Worm (Caenorhabditis elegans): Measurements from ENCODE around the gene T05B9.1.

T05B9.1 gene

DNA sequence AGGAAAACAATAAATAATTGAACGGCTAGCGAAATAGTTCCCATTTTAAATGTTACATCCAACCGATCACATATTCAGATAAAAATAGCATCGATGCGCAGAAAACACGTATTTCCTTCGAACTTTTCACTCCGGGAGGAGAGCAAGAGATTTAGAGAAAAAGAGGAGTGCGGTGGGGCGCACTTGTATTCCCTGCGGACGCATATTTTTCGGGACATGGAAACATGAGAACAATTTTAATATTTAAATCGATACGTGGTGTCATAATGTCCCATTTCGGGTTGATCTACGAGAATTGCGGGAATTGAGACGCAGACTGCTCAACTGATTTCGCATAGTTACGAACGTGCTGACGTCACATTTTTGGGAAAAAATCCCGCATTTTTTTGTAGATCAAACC is 32.4 kb upstream of the T05B9.1 start, which contains the start of gene C47G2.4 (continued):
- TF ChIP-seq mdt-29 (GFP tag; IDR thresholded peaks at IDR 0.05) (no peak), zfp-2 (tag; optimal IDR thresholded peaks at IDR 0.05) (no peak), F37D6.2 (tag; optimal IDR thresholded peaks at IDR 0.05) (no peak), saeg-2 (GFP tag; IDR thresholded peaks at IDR 0.05) (no peak), daf-19 (GFP tag; conservative IDR thresholded peaks at IDR 0.05) (no peak), nhr-41 (GFP tag; IDR thresholded peaks at IDR 0.05) (no peak), nhr-48 (tag; optimal IDR thresholded peaks at IDR 0.05) (no peak), T26A8.4 (GFP tag; IDR thresholded peaks at IDR 0.05) (peak; percentile 51; the same call in 1 of the 2 replicates), zip-2 (tag; optimal IDR thresholded peaks at IDR 0.05) (no peak), attf-4 (tag; optimal IDR thresholded peaks at IDR 0.05) (no peak), unc-39 (tag; optimal IDR thresholded peaks at IDR 0.05) (no peak), F26F4.8 (GFP tag; conservative IDR thresholded peaks at IDR 0.05) (no peak), cey-2 (tag; optimal IDR thresholded peaks at IDR 0.05; ENCODE audit: borderline replicate concordance, insufficient read depth) (no peak), hlh-30 (tag; optimal IDR thresholded peaks at IDR 0.05; ENCODE audit: insufficient read depth) (peak; percentile 38), lsy-2 (tag; optimal IDR thresholded peaks at IDR 0.05) (peak in 1 of 2 experiments; percentile 76), ceh-28 (tag; optimal IDR thresholded peaks at IDR 0.05) (no peak), lim-7 (GFP tag; IDR thresholded peaks at IDR 0.05) (no peak)

DNA sequence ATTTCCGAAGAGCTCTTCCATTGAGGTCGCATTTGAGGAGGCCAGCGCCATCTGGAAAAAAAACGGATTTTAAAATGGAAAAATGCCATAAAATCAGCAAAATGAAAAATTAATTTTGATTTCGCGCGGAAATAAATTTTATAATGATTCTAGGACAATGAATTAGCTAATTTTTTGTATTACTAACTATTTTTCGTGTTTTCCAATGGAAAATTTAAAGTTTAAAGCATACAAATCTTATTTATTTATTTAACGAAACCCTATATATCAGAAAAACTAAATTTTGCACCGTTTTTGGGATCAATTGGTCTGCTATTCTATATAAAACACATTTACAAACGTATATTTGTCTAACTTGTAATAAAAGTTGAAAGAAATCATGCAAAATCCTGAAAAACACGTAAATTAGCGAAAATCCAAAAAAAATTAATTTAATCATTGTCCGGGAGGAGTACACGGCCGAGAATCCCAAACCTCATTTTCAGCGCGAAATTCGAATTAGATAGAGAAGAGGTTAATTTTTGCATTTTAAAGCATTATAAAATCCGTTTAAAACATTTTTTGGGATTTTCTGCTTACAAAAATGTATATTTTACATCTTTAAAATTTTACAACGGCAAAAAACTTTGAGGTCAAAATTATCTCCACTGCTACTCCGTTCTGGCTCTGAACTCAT is 29.3 kb upstream of the T05B9.1 start, which contains the start of gene C47G2.3:
TSS of gene C47G2.3 (minus strand) at position 51 of the 676 bp plus-strand sequence.
- TF ChIP-seq dpl-1 (GFP tag; optimal IDR thresholded peaks at IDR 0.05): peak; percentile 90
- TF ChIP-seq Y5F2A.4 (GFP tag; optimal IDR thresholded peaks at IDR 0.05): no peak
- TF ChIP-seq nhr-25 (tag; optimal IDR thresholded peaks at IDR 0.05; ENCODE audit: borderline replicate concordance, insufficient read depth): no peak
- TF ChIP-seq ceh-82 (tag; optimal IDR thresholded peaks at IDR 0.05): no peak
- TF ChIP-seq hlh-11 (tag; optimal IDR thresholded peaks at IDR 0.05): peak; percentile 27
- no peak for TF ChIP-seq mdt-29 (GFP tag; IDR thresholded peaks at IDR 0.05)
- TF ChIP-seq F44E2.7 (GFP tag; IDR thresholded peaks at IDR 0.05): no peak
- no peak for TF ChIP-seq nhr-11 (tag; optimal IDR thresholded peaks at IDR 0.05)
- peak; percentile 55 for TF ChIP-seq mep-1 (tag; optimal IDR thresholded peaks at IDR 0.05)
- TF ChIP-seq pqm-1 (tag; optimal IDR thresholded peaks at IDR 0.05): no peak
- TF ChIP-seq set-16 (GFP tag; IDR thresholded peaks at IDR 0.05): no peak
- peak; percentile 2 for TF ChIP-seq nhr-102 (tag; optimal IDR thresholded peaks at IDR 0.05)
- no peak for TF ChIP-seq ceh-32 (tag; optimal IDR thresholded peaks at IDR 0.05; ENCODE audit: poor library complexity)
- no peak for TF ChIP-seq Y75B8A.6 (GFP tag; IDR thresholded peaks at IDR 0.05)
- no peak for TF ChIP-seq snpc-4 (tag; optimal IDR thresholded peaks at IDR 0.05)
- no peak for TF ChIP-seq zfp-2 (tag; optimal IDR thresholded peaks at IDR 0.05)
- TF ChIP-seq egl-27 (tag; optimal IDR thresholded peaks at IDR 0.05): no peak
- TF ChIP-seq nhr-41 (GFP tag; IDR thresholded peaks at IDR 0.05): no peak
- peak; percentile 79 for TF ChIP-seq ZK337.2 (GFP tag; IDR thresholded peaks at IDR 0.05)
- TF ChIP-seq lin-38 (GFP tag; IDR thresholded peaks at IDR 0.05): peak; percentile 79
- no peak for TF ChIP-seq ctbp-1 (GFP tag; IDR thresholded peaks at IDR 0.05)
- TF ChIP-seq D1046.2 (GFP tag; IDR thresholded peaks at IDR 0.05): no peak
- TF ChIP-seq lin-1 (GFP tag; IDR thresholded peaks at IDR 0.05): no peak
- 0 out of 2 replicates have a peak, but pooled peaks have one; percentile 21 for TF ChIP-seq madf-9 (GFP tag; conservative IDR thresholded peaks at IDR 0.05)
- TF ChIP-seq hif-1 (tag; optimal IDR thresholded peaks at IDR 0.05): peak in 1 of 2 experiments; percentile 42
- no peak for TF ChIP-seq lim-7 (GFP tag; IDR thresholded peaks at IDR 0.05)
- no peak for TF ChIP-seq F10B5.3 (tag; optimal IDR thresholded peaks at IDR 0.05)
- no peak for TF ChIP-seq spr-3 (GFP tag; optimal IDR thresholded peaks at IDR 0.05)
- TF ChIP-seq Y48G9A.11 (GFP tag; IDR thresholded peaks at IDR 0.05): no peak
- no peak for TF ChIP-seq pha-4 (GFP tag; IDR thresholded peaks at IDR 0.05)
- TF ChIP-seq pha-4 (tag; optimal IDR thresholded peaks at IDR 0.05): no peak
- TF ChIP-seq mes-2 (tag; optimal IDR thresholded peaks at IDR 0.05; ENCODE audit: poor library complexity, severe bottlenecking): peak; percentile 96
- TF ChIP-seq attf-4 (tag; optimal IDR thresholded peaks at IDR 0.05): no peak
- TF ChIP-seq arid-1 (GFP tag; conservative IDR thresholded peaks at IDR 0.05): no peak
- peak; percentile 60 for TF ChIP-seq dve-1 (tag; optimal IDR thresholded peaks at IDR 0.05; ENCODE audit: insufficient read depth)
- no peak for TF ChIP-seq nhr-10 (tag; optimal IDR thresholded peaks at IDR 0.05)
